Worm (Caenorhabditis elegans): ENCODE results near the gene R05H10.7.

ce11 chrII:14866668-14867067, 11.3 kb downstream of the R05H10.7 start, which contains the start of gene gpx-2:
- no peak for TF ChIP-seq unc-62 (GFP tag; optimal IDR thresholded peaks at IDR 0.05)
- no peak for TF ChIP-seq blmp-1 (tag; optimal IDR thresholded peaks at IDR 0.05)
- no peak for TF ChIP-seq cnd-1 (tag; optimal IDR thresholded peaks at IDR 0.05)
- no peak for TF ChIP-seq ztf-11 (tag; optimal IDR thresholded peaks at IDR 0.05)
- TF ChIP-seq nhr-237 (tag; optimal IDR thresholded peaks at IDR 0.05), result no peak
- TF ChIP-seq lsy-2 (tag; optimal IDR thresholded peaks at IDR 0.05), result no peak
- TF ChIP-seq sem-2 (GFP tag; optimal IDR thresholded peaks at IDR 0.05), result no peak
- no peak for TF ChIP-seq flh-1 (GFP tag; optimal IDR thresholded peaks at IDR 0.05)
- TF ChIP-seq mep-1 (tag; optimal IDR thresholded peaks at IDR 0.05), result no peak
- TF ChIP-seq nhr-2 (tag; optimal IDR thresholded peaks at IDR 0.05), result no peak
- no peak for TF ChIP-seq pha-4 (tag; optimal IDR thresholded peaks at IDR 0.05)
- TF ChIP-seq nhr-28 (tag; optimal IDR thresholded peaks at IDR 0.05), result no peak

Data from whole organism, mixed stage, embryonic.